Worm (Caenorhabditis elegans) whole organism, L2 larva: ENCODE measurements around the gene irg-3.

ENCODE experiments used
- elt-1 ChIP-seq: fragments of 150-350 bp; optimal IDR thresholded peaks from 2 replicates; lab custom pipeline; 2014; ENCODE audit warnings: missing biosample characterization, missing genetic modification characterization
- fos-1 ChIP-seq: fragments of 150-350 bp; optimal IDR thresholded peaks from 2 replicates; lab custom pipeline; 2014; ENCODE audit warnings: missing biosample characterization, missing genetic modification characterization
- nhr-11 ChIP-seq: fragments of 150-350 bp; optimal IDR thresholded peaks from 2 replicates; lab custom pipeline; 2014; ENCODE audit warnings: missing biosample characterization, missing genetic modification characterization
- nhr-237 ChIP-seq: fragments of 150-350 bp; optimal IDR thresholded peaks from 2 replicates; lab custom pipeline; 2014; ENCODE audit warnings: missing biosample characterization, missing genetic modification characterization
- unc-62 ChIP-seq: fragments of 150-350 bp; optimal IDR thresholded peaks from 2 replicates; lab custom pipeline; 2014; ENCODE audit warnings: missing biosample characterization, missing genetic modification reagents, missing genetic modification characterization

- no peak for TF ChIP-seq nhr-237 (tag; lab: Kevin White, UChicago)
- TF ChIP-seq nhr-11: no peak
- TF ChIP-seq unc-62 (GFP tag; lab: Kevin White, UChicago): no peak
- TF ChIP-seq fos-1 (tag; lab: Kevin White, UChicago): no peak
- TF ChIP-seq elt-1 (tag; lab: Kevin White, UChicago): no peak
Measured at ce11 chrV:2603056-2603455, 10.7 kb downstream of the irg-3 start, which contains the start of gene F53E10.6.
